Worm (Caenorhabditis elegans): ENCODE results near the gene nfu-1.

The nfu-1 gene

DNA sequence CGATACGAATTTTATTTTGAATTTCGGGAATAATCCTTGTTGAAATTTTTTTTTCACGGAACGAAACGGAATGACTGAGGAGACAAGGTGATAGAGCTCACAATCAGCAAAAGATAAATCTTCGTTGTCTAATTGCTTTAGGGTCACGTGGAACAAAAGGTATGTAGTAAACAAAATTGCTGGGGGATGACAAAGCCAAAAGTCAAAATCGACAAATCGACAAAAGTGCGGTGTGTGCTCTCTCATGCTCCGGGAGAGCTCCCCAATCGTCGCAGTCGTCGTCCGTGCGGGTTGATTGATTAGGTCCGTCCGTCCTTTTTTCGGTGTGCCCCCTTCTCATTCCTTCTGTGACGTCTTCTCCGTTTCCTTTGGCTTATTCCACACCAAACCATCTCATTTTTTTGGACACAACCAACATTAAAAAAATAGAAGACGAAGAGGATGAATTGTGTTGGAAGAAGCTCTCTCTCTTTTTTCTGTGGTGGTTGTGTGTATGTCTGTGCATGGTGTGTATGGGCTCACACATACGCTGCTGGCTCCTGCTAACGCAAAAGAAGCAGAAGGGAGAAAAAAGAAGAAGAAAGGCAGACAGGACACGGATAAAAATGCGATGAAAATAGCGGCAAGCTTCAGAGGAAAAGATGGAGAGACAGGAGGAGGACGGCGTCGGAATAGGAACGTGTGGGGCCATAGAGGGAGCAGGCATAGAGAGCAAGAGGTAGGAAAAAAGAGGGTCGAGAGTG is 45.4 kb upstream of the nfu-1 start (continued):
- TF ChIP-seq madf-8 (GFP tag; conservative IDR thresholded peaks at IDR 0.05) (no peak), nfyb-1 (GFP tag; IDR thresholded peaks at IDR 0.05) (no peak), Y56A3A.18 (GFP tag; IDR thresholded peaks at IDR 0.05) (no peak), ZK185.1 (tag; optimal IDR thresholded peaks at IDR 0.05; ENCODE audit: poor library complexity, severe bottlenecking) (no peak), mel-28 (tag; optimal IDR thresholded peaks at IDR 0.05; ENCODE audit: borderline replicate concordance) (no peak)

DNA sequence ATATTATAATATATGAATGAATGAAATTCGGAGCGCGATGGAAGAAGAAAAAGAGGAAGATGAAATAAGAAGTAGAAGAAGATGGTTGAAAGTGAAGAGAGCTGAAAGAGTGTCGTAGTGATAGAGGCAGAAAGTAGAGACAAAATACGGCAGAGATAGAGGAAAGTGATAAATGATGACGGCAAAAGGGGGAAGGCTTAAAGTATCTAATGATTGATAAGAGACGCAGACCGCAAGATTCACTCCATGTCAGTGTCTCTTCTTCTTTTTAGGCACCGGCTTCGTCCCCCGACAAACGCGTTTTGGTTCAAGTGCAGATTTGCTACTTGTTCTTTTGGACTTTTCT is 44.9 kb upstream of the nfu-1 start:
- no peak for TF ChIP-seq ceh-58 (GFP tag; IDR thresholded peaks at IDR 0.05)
- TF ChIP-seq nhr-80 (tag; optimal IDR thresholded peaks at IDR 0.05), result peak; percentile 92
- TF ChIP-seq tbp1 (GFP tag; optimal IDR thresholded peaks at IDR 0.05), result peak; percentile 34
- peak in 1 of 2 experiments; percentile 45 for TF ChIP-seq let-607 (tag; optimal IDR thresholded peaks at IDR 0.05)
- TF ChIP-seq lin-40 (tag; optimal IDR thresholded peaks at IDR 0.05), result peak; percentile 25
- no peak for TF ChIP-seq attf-3 (GFP tag; conservative IDR thresholded peaks at IDR 0.05)
- no peak for TF ChIP-seq sdz-38 (tag; optimal IDR thresholded peaks at IDR 0.05)
- no peak for TF ChIP-seq tlf-1 (GFP tag; optimal IDR thresholded peaks at IDR 0.05)
- peak; percentile 22 for TF ChIP-seq attf-5 (GFP tag; optimal IDR thresholded peaks at IDR 0.05)
- no peak for TF ChIP-seq ZK185.1 (tag; optimal IDR thresholded peaks at IDR 0.05; ENCODE audit: poor library complexity, severe bottlenecking)
- no peak for TF ChIP-seq mes-4 (tag; optimal IDR thresholded peaks at IDR 0.05)
- no peak for TF ChIP-seq ceh-40 (GFP tag; IDR thresholded peaks at IDR 0.05)
- TF ChIP-seq ztf-3 (GFP tag; optimal IDR thresholded peaks at IDR 0.05), result no peak
- TF ChIP-seq dox-1 (GFP tag; IDR thresholded peaks at IDR 0.05), result peak; percentile 44
- TF ChIP-seq hmg-1.2 (GFP tag; IDR thresholded peaks at IDR 0.05), result peak; percentile 57; the same call in 1 of the 2 replicates
- no peak for TF ChIP-seq chd-7 (tag; optimal IDR thresholded peaks at IDR 0.05)
- TF ChIP-seq ceh-27 (GFP tag; optimal IDR thresholded peaks at IDR 0.05), result peak; percentile 29
- no peak for TF ChIP-seq snpc-4 (GFP tag; optimal IDR thresholded peaks at IDR 0.05)
- peak in 1 of 4 experiments; percentile 40 for TF ChIP-seq snpc-4 (tag; optimal IDR thresholded peaks at IDR 0.05)
- no peak for TF ChIP-seq sptf-2 (GFP tag; optimal IDR thresholded peaks at IDR 0.05)
- TF ChIP-seq atf-7 (tag; optimal IDR thresholded peaks at IDR 0.05), result peak; percentile 37
- no peak for TF ChIP-seq cebp-1 (GFP tag; IDR thresholded peaks at IDR 0.05)
- TF ChIP-seq cebp-1 (tag; optimal IDR thresholded peaks at IDR 0.05), result peak; percentile 68
- no peak for TF ChIP-seq hmg-20 (GFP tag; IDR thresholded peaks at IDR 0.05)

DNA sequence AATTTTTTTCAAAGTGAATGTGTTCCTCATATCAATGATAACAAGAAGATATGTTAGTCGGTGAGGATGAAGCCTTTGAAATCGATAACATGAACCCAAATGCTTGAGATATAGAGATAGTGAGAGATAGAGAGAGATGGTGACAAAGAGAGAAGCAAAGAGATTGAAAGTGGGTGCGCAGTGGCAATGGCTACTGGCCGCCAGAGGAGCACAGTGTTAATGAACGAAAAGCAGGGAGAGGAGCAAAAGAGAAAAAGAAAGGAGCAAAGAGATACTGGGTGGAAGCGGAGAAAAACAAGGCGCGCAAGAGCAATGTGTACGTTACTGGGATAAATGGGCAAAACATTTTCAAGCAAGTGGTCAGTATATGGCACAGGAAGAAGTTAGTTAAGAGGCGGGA is 42.6 kb upstream of the nfu-1 start:
- no peak for TF ChIP-seq nfyb-1 (GFP tag; IDR thresholded peaks at IDR 0.05)
- no peak for TF ChIP-seq unc-130 (GFP tag; optimal IDR thresholded peaks at IDR 0.05)
- no peak for TF ChIP-seq hsf-1 (GFP tag; IDR thresholded peaks at IDR 0.05)
- TF ChIP-seq attf-5 (GFP tag; optimal IDR thresholded peaks at IDR 0.05), result no peak
- TF ChIP-seq K12H6.12 (tag; optimal IDR thresholded peaks at IDR 0.05), result peak; percentile 40
- TF ChIP-seq chd-7 (tag; optimal IDR thresholded peaks at IDR 0.05), result peak; percentile 5
- TF ChIP-seq D2030.7 (GFP tag; IDR thresholded peaks at IDR 0.05), result no peak
- no peak for TF ChIP-seq him-1 (tag; optimal IDR thresholded peaks at IDR 0.05)
- no peak for TF ChIP-seq lin-40 (tag; optimal IDR thresholded peaks at IDR 0.05)
- no peak for TF ChIP-seq lsl-1 (GFP tag; optimal IDR thresholded peaks at IDR 0.05)
- TF ChIP-seq dpl-1 (GFP tag; optimal IDR thresholded peaks at IDR 0.05), result no peak
- TF ChIP-seq madf-8 (GFP tag; conservative IDR thresholded peaks at IDR 0.05), result no peak
- no peak for TF ChIP-seq repo-1 (tag; optimal IDR thresholded peaks at IDR 0.05)
- no peak for TF ChIP-seq ztf-18 (tag; optimal IDR thresholded peaks at IDR 0.05)
- TF ChIP-seq K11D2.4 (GFP tag; IDR thresholded peaks at IDR 0.05), result no peak
- TF ChIP-seq F37B4.10 (GFP tag; IDR thresholded peaks at IDR 0.05), result no peak
- TF ChIP-seq ZK185.1 (tag; optimal IDR thresholded peaks at IDR 0.05; ENCODE audit: poor library complexity, severe bottlenecking), result no peak
- no peak for TF ChIP-seq egl-44 (GFP tag; IDR thresholded peaks at IDR 0.05)
- TF ChIP-seq attf-3 (GFP tag; conservative IDR thresholded peaks at IDR 0.05), result no peak
- TF ChIP-seq rcor-1 (GFP tag; IDR thresholded peaks at IDR 0.05), result no peak
- peak; percentile 47; the same call in 1 of the 2 replicates for TF ChIP-seq zfh-2 (GFP tag; conservative IDR thresholded peaks at IDR 0.05)
- TF ChIP-seq snpc-1.1 (tag; optimal IDR thresholded peaks at IDR 0.05; ENCODE audit: insufficient read depth), result no peak
- TF ChIP-seq nhr-90 (tag; optimal IDR thresholded peaks at IDR 0.05), result no peak
- no peak for TF ChIP-seq let-526 (GFP tag; IDR thresholded peaks at IDR 0.05)

All from whole organism, young adult.